Worm (Caenorhabditis elegans): ENCODE data around the gene akt-2.

Gene akt-2

ce11 chrX:14102474-14102873 lies 45.0 kb upstream of the akt-2 start:
- TF ChIP-seq nhr-43 (tag; optimal IDR thresholded peaks at IDR 0.05; ENCODE audit: poor library complexity, severe bottlenecking) (no peak), fos-1 (tag; optimal IDR thresholded peaks at IDR 0.05) (no peak), nfya-1 (tag; optimal IDR thresholded peaks at IDR 0.05; ENCODE audit: insufficient read depth) (no peak), nhr-12 (tag; optimal IDR thresholded peaks at IDR 0.05) (no peak), aly-2 (tag; optimal IDR thresholded peaks at IDR 0.05) (no peak), nhr-23 (tag; optimal IDR thresholded peaks at IDR 0.05) (no peak), egl-27 (tag; optimal IDR thresholded peaks at IDR 0.05) (no peak), ztf-4 (tag; optimal IDR thresholded peaks at IDR 0.05) (no peak), skn-1 (tag; optimal IDR thresholded peaks at IDR 0.05) (no peak), ceh-9 (tag; optimal IDR thresholded peaks at IDR 0.05) (no peak), snpc-4 (tag; optimal IDR thresholded peaks at IDR 0.05) (no peak), egl-5 (tag; optimal IDR thresholded peaks at IDR 0.05) (no peak), ceh-28 (tag; optimal IDR thresholded peaks at IDR 0.05) (no peak), fkh-2 (tag; optimal IDR thresholded peaks at IDR 0.05) (no peak), elt-3 (tag; optimal IDR thresholded peaks at IDR 0.05) (no peak), nhr-11 (tag; optimal IDR thresholded peaks at IDR 0.05) (no peak)

ce11 chrX:14108245-14108644 lies 39.3 kb upstream of the akt-2 start, which contains the start of gene F16B12.7:
Gene F16B12.7 (plus strand): TSS chrX:14108545.
- TF ChIP-seq ZK546.5 (tag; optimal IDR thresholded peaks at IDR 0.05) (no peak), ceh-82 (tag; optimal IDR thresholded peaks at IDR 0.05) (no peak), elt-1 (tag; optimal IDR thresholded peaks at IDR 0.05) (no peak)

ce11 chrX:14113347-14113746 lies 34.2 kb upstream of the akt-2 start, which contains the start of gene nhr-281:
Gene nhr-281 (minus strand): TSS chrX:14113447.
- TF ChIP-seq ceh-16 (tag; optimal IDR thresholded peaks at IDR 0.05) (no peak), eor-1 (tag; optimal IDR thresholded peaks at IDR 0.05) (no peak), aly-2 (tag; optimal IDR thresholded peaks at IDR 0.05) (no peak), nhr-67 (tag; optimal IDR thresholded peaks at IDR 0.05) (no peak), elt-3 (tag; optimal IDR thresholded peaks at IDR 0.05) (no peak)

ce11 chrX:14115480-14116161 lies 31.9 kb upstream of the akt-2 start, which contains the start of gene F28H6.7:
Gene F28H6.7 (plus strand): TSS chrX:14116111.
- TF ChIP-seq skn-1 (tag; optimal IDR thresholded peaks at IDR 0.05) (no peak), hmg-11 (tag; optimal IDR thresholded peaks at IDR 0.05) (peak; percentile 58), nhr-76 (tag; optimal IDR thresholded peaks at IDR 0.05) (peak; percentile 38), nhr-43 (tag; optimal IDR thresholded peaks at IDR 0.05; ENCODE audit: poor library complexity, severe bottlenecking) (peak; percentile 23), ama-1 (optimal IDR thresholded peaks at IDR 0.05) (no peak), eor-1 (tag; optimal IDR thresholded peaks at IDR 0.05) (no peak), jun-1 (tag; optimal IDR thresholded peaks at IDR 0.05) (peak; percentile 22), nhr-23 (tag; optimal IDR thresholded peaks at IDR 0.05) (no peak), ceh-9 (tag; optimal IDR thresholded peaks at IDR 0.05) (no peak), nhr-237 (tag; optimal IDR thresholded peaks at IDR 0.05) (no peak), nhr-11 (tag; optimal IDR thresholded peaks at IDR 0.05) (no peak), elt-1 (tag; optimal IDR thresholded peaks at IDR 0.05) (no peak), zag-1 (tag; optimal IDR thresholded peaks at IDR 0.05) (no peak), nhr-12 (tag; optimal IDR thresholded peaks at IDR 0.05) (no peak), fkh-10 (GFP tag; optimal IDR thresholded peaks at IDR 0.05) (no peak), fos-1 (tag; optimal IDR thresholded peaks at IDR 0.05) (no peak), fkh-2 (tag; optimal IDR thresholded peaks at IDR 0.05) (no peak), unc-39 (tag; optimal IDR thresholded peaks at IDR 0.05) (no peak), aly-2 (tag; optimal IDR thresholded peaks at IDR 0.05) (no peak), nhr-77 (tag; optimal IDR thresholded peaks at IDR 0.05) (no peak), daf-12 (tag; optimal IDR thresholded peaks at IDR 0.05) (no peak), elt-2 (tag; optimal IDR thresholded peaks at IDR 0.05) (peak; percentile 59), snpc-4 (tag; optimal IDR thresholded peaks at IDR 0.05) (no peak), ceh-28 (tag; optimal IDR thresholded peaks at IDR 0.05) (no peak), lin-39 (tag; optimal IDR thresholded peaks at IDR 0.05) (peak; percentile 4), nhr-28 (tag; optimal IDR thresholded peaks at IDR 0.05) (no peak), mdl-1 (tag; optimal IDR thresholded peaks at IDR 0.05) (no peak), nfya-1 (tag; optimal IDR thresholded peaks at IDR 0.05; ENCODE audit: insufficient read depth) (no peak), nhr-25 (tag; optimal IDR thresholded peaks at IDR 0.05) (peak; percentile 32), lsy-12 (tag; optimal IDR thresholded peaks at IDR 0.05) (peak; percentile 27), pqm-1 (tag; optimal IDR thresholded peaks at IDR 0.05) (peak; percentile 36), R02D3.7 (tag; optimal IDR thresholded peaks at IDR 0.05) (no peak), mml-1 (tag; optimal IDR thresholded peaks at IDR 0.05) (no peak), ceh-16 (tag; optimal IDR thresholded peaks at IDR 0.05) (no peak), pha-4 (tag; optimal IDR thresholded peaks at IDR 0.05) (no peak), nhr-67 (tag; optimal IDR thresholded peaks at IDR 0.05) (no peak), ztf-11 (tag; optimal IDR thresholded peaks at IDR 0.05) (no peak), ceh-82 (tag; optimal IDR thresholded peaks at IDR 0.05) (no peak), ztf-4 (tag; optimal IDR thresholded peaks at IDR 0.05) (no peak), egl-27 (tag; optimal IDR thresholded peaks at IDR 0.05) (no peak), tbx-2 (tag; optimal IDR thresholded peaks at IDR 0.05) (no peak), ZK546.5 (tag; optimal IDR thresholded peaks at IDR 0.05) (no peak)

Data from whole organism, L3 larva.